Worm (Caenorhabditis elegans): ENCODE data around the gene F58G1.7.

DNA sequence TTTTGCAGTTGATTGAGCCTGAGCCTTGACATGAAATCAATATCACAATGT is 17.3 kb upstream of the F58G1.7 start, which contains the start of gene ptr-18:
- no peak for TF ChIP-seq pha-4 (tag; optimal IDR thresholded peaks at IDR 0.05)
- no peak for TF ChIP-seq ttx-3 (tag; optimal IDR thresholded peaks at IDR 0.05)
- TF ChIP-seq ceh-24 (tag; optimal IDR thresholded peaks at IDR 0.05) = no peak
- no peak for TF ChIP-seq ama-1 (optimal IDR thresholded peaks at IDR 0.05)
- no peak for TF ChIP-seq dmd-4 (tag; optimal IDR thresholded peaks at IDR 0.05; ENCODE audit: borderline replicate concordance)
- no peak for TF ChIP-seq hlh-6 (tag; optimal IDR thresholded peaks at IDR 0.05)
- no peak for TF ChIP-seq sox-4 (tag; optimal IDR thresholded peaks at IDR 0.05)
- no peak for TF ChIP-seq nhr-11 (tag; optimal IDR thresholded peaks at IDR 0.05)
- TF ChIP-seq pros-1 (tag; optimal IDR thresholded peaks at IDR 0.05) = no peak
- TF ChIP-seq K02D7.2 (tag; optimal IDR thresholded peaks at IDR 0.05) = no peak
- no peak for TF ChIP-seq ceh-18 (tag; optimal IDR thresholded peaks at IDR 0.05)
- TF ChIP-seq ceh-6 (GFP tag; optimal IDR thresholded peaks at IDR 0.05) = no peak
- TF ChIP-seq unc-55 (GFP tag; optimal IDR thresholded peaks at IDR 0.05) = no peak

All from whole organism, late embryonic.